Fruit fly (Drosophila melanogaster) whole organism, embryonic: ENCODE measurements around the gene Scamp.

Experiments used
- Abd-B ChIP-seq: fragments of 200-800 bp; sonication (Bioruptor generic); optimal IDR thresholded peaks from 2 replicates; lab custom pipeline; 2018; ENCODE audit warnings: missing biosample characterization, mild to moderate bottlenecking, missing genetic modification characterization, moderate library complexity
- Asciz ChIP-seq: fragments of 200-800 bp; sonication (Bioruptor generic); optimal IDR thresholded peaks from 2 replicates; lab custom pipeline; 2017; ENCODE audit warnings: missing biosample characterization, mild to moderate bottlenecking, missing genetic modification characterization, missing genetic modification reagents
- Blimp-1 ChIP-seq: fragments of 200-800 bp; sonication (Bioruptor generic); optimal IDR thresholded peaks from 3 replicates; lab custom pipeline; 2018; ENCODE audit warnings: missing biosample characterization, missing genetic modification characterization, mild to moderate bottlenecking, moderate library complexity, missing genetic modification reagents
- BtbVII ChIP-seq: fragments of 200-800 bp; sonication (Bioruptor generic); optimal IDR thresholded peaks from 3 replicates; lab custom pipeline; 2017; ENCODE audit warnings: missing biosample characterization, mild to moderate bottlenecking, missing genetic modification characterization
- CG11504 ChIP-seq: fragments of 200-800 bp; sonication (Bioruptor generic); optimal IDR thresholded peaks from 3 replicates; lab custom pipeline; 2019; ENCODE audit warnings: missing biosample characterization, mild to moderate bottlenecking, missing genetic modification characterization, moderate library complexity
- CG13123 ChIP-seq: fragments of 200-800 bp; sonication (Bioruptor generic); optimal IDR thresholded peaks from 2 replicates; lab custom pipeline; 2016; ENCODE audit warnings: missing biosample characterization, missing genetic modification characterization
- CG1603 ChIP-seq: fragments of 200-800 bp; sonication (Bioruptor generic); optimal IDR thresholded peaks from 2 replicates; lab custom pipeline; 2019; ENCODE audit warnings: missing biosample characterization, mild to moderate bottlenecking, missing genetic modification characterization, moderate library complexity
- CG17359 ChIP-seq: fragments of 200-800 bp; sonication (Bioruptor generic); optimal IDR thresholded peaks from 3 replicates; lab custom pipeline; 2018; ENCODE audit warnings: missing biosample characterization, mild to moderate bottlenecking, missing genetic modification characterization, moderate library complexity
- CG17361 ChIP-seq: fragments of 200-800 bp; sonication (Bioruptor generic); IDR thresholded peaks from 3 replicates; pipeline ENCODE4 v1.3.6; 2022; ENCODE audit warnings: missing biosample characterization, missing genetic modification characterization
- CG18262 ChIP-seq: fragments of 200-800 bp; optimal IDR thresholded peaks from 3 replicates; lab custom pipeline; 2019; ENCODE audit warnings: missing biosample characterization, mild to moderate bottlenecking, missing genetic modification characterization, moderate library complexity
- CG2202 ChIP-seq: fragments of 200-800 bp; sonication (Bioruptor generic); optimal IDR thresholded peaks from 2 replicates; lab custom pipeline; 2018; ENCODE audit warnings: missing biosample characterization, mild to moderate bottlenecking, missing genetic modification characterization
- CG2875 ChIP-seq: fragments of 200-800 bp; sonication (Bioruptor generic); optimal IDR thresholded peaks from 2 replicates; lab custom pipeline; 2017; ENCODE audit warnings: missing biosample characterization, mild to moderate bottlenecking, missing genetic modification characterization, missing genetic modification reagents
- CG33557 ChIP-seq: fragments of 200-800 bp; sonication (Bioruptor generic); optimal IDR thresholded peaks from 2 replicates; lab custom pipeline; 2019; ENCODE audit warnings: missing biosample characterization, mild to moderate bottlenecking, missing genetic modification characterization, moderate library complexity
- CG43689 ChIP-seq: fragments of 200-800 bp; sonication (Bioruptor generic); IDR thresholded peaks from 2 replicates; pipeline ENCODE4 v1.3.6; 2022; ENCODE audit warnings: missing biosample characterization, missing genetic modification characterization
- CG6254 ChIP-seq: fragments of 200-800 bp; sonication (Bioruptor generic); optimal IDR thresholded peaks from 3 replicates; lab custom pipeline; 2017; ENCODE audit warnings: mild to moderate bottlenecking, missing biosample characterization, missing genetic modification reagents, missing genetic modification characterization
- CG6813 ChIP-seq: fragments of 200-800 bp; sonication (Bioruptor generic); optimal IDR thresholded peaks from 2 replicates; lab custom pipeline; 2017; ENCODE audit warnings: missing biosample characterization, missing genetic modification characterization, mild to moderate bottlenecking, moderate library complexity, missing genetic modification reagents
- CG7987 ChIP-seq: fragments of 200-800 bp; sonication (Bioruptor generic); optimal IDR thresholded peaks from 2 replicates; lab custom pipeline; 2018; ENCODE audit warnings: missing biosample characterization, mild to moderate bottlenecking, missing genetic modification characterization, moderate library complexity
- CG8290 ChIP-seq, 3 experiments: fragments of 200-800 bp; sonication (Bioruptor generic); optimal IDR thresholded peaks; 2 replicates each; lab custom pipeline; 2016 to 2019; ENCODE audit warnings: missing biosample characterization in 3 of 3, missing genetic modification characterization in 3 of 3, mild to moderate bottlenecking in 2 of 3, moderate library complexity in 1 of 3
- CG8388 ChIP-seq: fragments of 200-800 bp; sonication (Bioruptor generic); optimal IDR thresholded peaks from 2 replicates; lab custom pipeline; 2019; ENCODE audit warnings: missing biosample characterization, mild to moderate bottlenecking, missing genetic modification characterization, moderate library complexity
- CG9215 ChIP-seq: fragments of 200-800 bp; sonication (Bioruptor generic); IDR thresholded peaks from 2 replicates; pipeline ENCODE4 v1.3.6; 2022; ENCODE audit warnings: missing biosample characterization, missing genetic modification characterization
- CG9817 ChIP-seq: fragments of 200-800 bp; sonication (Bioruptor generic); optimal IDR thresholded peaks from 2 replicates; lab custom pipeline; 2018; ENCODE audit warnings: missing biosample characterization, mild to moderate bottlenecking, missing genetic modification characterization, moderate library complexity
- Ets65A ChIP-seq: fragments of 200-800 bp; sonication (Bioruptor generic); peaks from one replicate; lab custom pipeline; 2016; ENCODE audit warnings: missing biosample characterization, missing genetic modification characterization
- Kr ChIP-seq: fragments of 200-800 bp; sonication (Bioruptor generic); optimal IDR thresholded peaks from 2 replicates; lab custom pipeline; 2017; ENCODE audit warnings: missing biosample characterization, mild to moderate bottlenecking, missing genetic modification characterization
- Med ChIP-seq: fragments of 200-800 bp; sonication (Bioruptor generic); peaks from one replicate; lab custom pipeline; 2016; ENCODE audit warnings: missing biosample characterization, missing genetic modification characterization, mild to moderate bottlenecking, inconsistent platforms, moderate library complexity
- Pdp1 ChIP-seq, 2 experiments: fragments of 200-800 bp; sonication (Bioruptor generic); optimal IDR thresholded peaks; 3 replicates each; lab custom pipeline; 2016; ENCODE audit warnings: missing biosample characterization in 2 of 2, missing genetic modification characterization in 2 of 2, mild to moderate bottlenecking in 1 of 2, moderate library complexity in 1 of 2
- Ssrp ChIP-seq: fragments of 200-800 bp; sonication (Bioruptor generic); optimal IDR thresholded peaks from 2 replicates; lab custom pipeline; 2018; ENCODE audit warnings: missing biosample characterization, mild to moderate bottlenecking, missing genetic modification characterization, moderate library complexity
- Xrp1 ChIP-seq: fragments of 200-800 bp; sonication (Bioruptor generic); IDR thresholded peaks from 2 replicates; pipeline ENCODE4 v1.3.6; 2022; ENCODE audit warnings: missing biosample characterization, missing genetic modification characterization
- bigmax ChIP-seq: fragments of 200-800 bp; sonication (Bioruptor generic); optimal IDR thresholded peaks from 2 replicates; lab custom pipeline; 2018; ENCODE audit warnings: missing biosample characterization, mild to moderate bottlenecking, missing genetic modification characterization
- cg ChIP-seq: fragments of 200-800 bp; sonication (Bioruptor generic); optimal IDR thresholded peaks from 3 replicates; lab custom pipeline; 2019; ENCODE audit warnings: missing biosample characterization, mild to moderate bottlenecking, missing genetic modification characterization, moderate library complexity
- chm ChIP-seq: fragments of 200-800 bp; sonication (Bioruptor generic); IDR thresholded peaks from 2 replicates; pipeline ENCODE4 v1.3.6; 2022; ENCODE audit warnings: missing biosample characterization, missing genetic modification characterization
- dati ChIP-seq: fragments of 200-800 bp; sonication (Bioruptor generic); IDR thresholded peaks from 2 replicates; pipeline ENCODE4 v1.3.6; 2022; ENCODE audit warnings: missing biosample characterization, missing genetic modification characterization
- dpn ChIP-seq, 2 experiments: fragments of 200-800 bp; sonication (Bioruptor generic); optimal IDR thresholded peaks; 3 replicates each; lab custom pipeline; 2016; ENCODE audit warnings: missing biosample characterization in 2 of 2, missing genetic modification characterization in 2 of 2
- esg ChIP-seq: fragments of 200-800 bp; sonication (Bioruptor generic); conservative IDR thresholded peaks from 2 replicates; pipeline ENCODE4 v1.3.6; 2022; ENCODE audit warnings: missing biosample characterization, missing genetic modification characterization
- fd64A ChIP-seq: fragments of 200-800 bp; sonication (Bioruptor generic); optimal IDR thresholded peaks from 3 replicates; lab custom pipeline; 2018; ENCODE audit warnings: missing biosample characterization, mild to moderate bottlenecking, missing genetic modification characterization
- ham ChIP-seq: fragments of 200-800 bp; sonication (Bioruptor generic); IDR thresholded peaks from 2 replicates; pipeline ENCODE4 v1.3.6; 2022; ENCODE audit warnings: missing biosample characterization, missing genetic modification characterization
- hkb ChIP-seq, 2 experiments: fragments of 200-800 bp in 1 of 2; fragments of >200 bp in 1 of 2; sonication (Bioruptor generic) in 1 of 2; IDR thresholded peaks in 1 of 2; optimal IDR thresholded peaks in 1 of 2; 2 replicates each; pipeline versions ENCODE4 v1.3.6 to Lab custom; 2017 to 2022; ENCODE audit warnings: missing biosample characterization in 1 of 2, missing genetic modification characterization in 1 of 2
- kni ChIP-seq: fragments of 200-800 bp; sonication (Bioruptor generic); optimal IDR thresholded peaks from 3 replicates; lab custom pipeline; 2017; ENCODE audit warnings: mild to moderate bottlenecking, missing biosample characterization, missing genetic modification reagents, missing genetic modification characterization
- lab ChIP-seq: fragments of 200-800 bp; sonication (Bioruptor generic); optimal IDR thresholded peaks from 3 replicates; lab custom pipeline; 2017; ENCODE audit warnings: missing biosample characterization, missing genetic modification characterization, mild to moderate bottlenecking, moderate library complexity, missing genetic modification reagents
- nmo ChIP-seq: fragments of 200-800 bp; sonication (Bioruptor generic); optimal IDR thresholded peaks from 2 replicates; lab custom pipeline; 2018; ENCODE audit warnings: missing biosample characterization, mild to moderate bottlenecking, missing genetic modification characterization, moderate library complexity
- onecut ChIP-seq: fragments of 200-800 bp; sonication (Bioruptor generic); IDR thresholded peaks from 2 replicates; pipeline ENCODE4 v1.3.6; 2022; ENCODE audit warnings: missing biosample characterization, missing genetic modification characterization
- otp ChIP-seq: fragments of 200-800 bp; sonication (Bioruptor generic); IDR thresholded peaks from 3 replicates; pipeline ENCODE4, ENCODE4 v1.3.6; 2022; ENCODE audit warnings: missing biosample characterization, missing genetic modification characterization
- phol ChIP-seq: fragments of 200-800 bp; sonication (Bioruptor generic); optimal IDR thresholded peaks from 3 replicates; lab custom pipeline; 2018; ENCODE audit warnings: missing biosample characterization, mild to moderate bottlenecking, missing genetic modification characterization, moderate library complexity
- prd ChIP-seq, 3 experiments: fragments of >200 bp in 2 of 3; fragments of 200-800 bp in 1 of 3; sonication (Bioruptor generic) in 1 of 3; optimal IDR thresholded peaks in 2 of 3; IDR thresholded peaks in 1 of 3; 2 replicates in 2 of 3; 3 replicates in 1 of 3; pipeline versions ENCODE4 v1.3.6 to Lab custom; 2017 to 2022; ENCODE audit warnings: missing biosample characterization in 1 of 3, missing genetic modification characterization in 1 of 3
- sc ChIP-seq, 3 experiments: fragments of >200 bp in 2 of 3; fragments of 200-800 bp in 1 of 3; sonication (Bioruptor generic) in 1 of 3; optimal IDR thresholded peaks; 2 replicates in 2 of 3; 3 replicates in 1 of 3; lab custom pipeline; 2017; ENCODE audit warnings: mild to moderate bottlenecking in 1 of 3, missing biosample characterization in 1 of 3, missing genetic modification characterization in 1 of 3, missing genetic modification reagents in 1 of 3
- z ChIP-seq: fragments of 200-800 bp; sonication (Bioruptor generic); IDR thresholded peaks from 3 replicates; pipeline ENCODE4 v1.3.6; 2022; ENCODE audit warnings: missing biosample characterization, missing genetic modification characterization

Gene Scamp

dm6 chrX:15497440-15498271, 48.0 kb upstream of the Scamp start (continued):
- TF ChIP-seq CG1603 (tag; lab: Kevin White, UChicago) (peak; percentile 20), CG9215 (GFP tag; lab: Robert Waterston, UW) (no peak), CG18262 (tag; lab: Kevin White, UChicago) (peak; percentile 32), CG8290 (GFP tag; optimal IDR thresholded peaks at IDR 0.05; lab: Kevin White, UChicago) (no peak), CG8290 (tag; optimal IDR thresholded peaks at IDR 0.05; lab: Kevin White, UChicago) (peak in 1 of 2 experiments; percentile 7), Blimp-1 (peak; percentile 21), dpn (GFP tag; optimal IDR thresholded peaks at IDR 0.05; lab: Kevin White, UChicago) (peak in 1 of 2 experiments; percentile 5), bigmax (GFP tag; lab: Kevin White, UChicago) (peak; percentile 87), BtbVII (peak; percentile 22), Pdp1 (GFP tag; optimal IDR thresholded peaks at IDR 0.05; lab: Kevin White, UChicago) (no peak), hkb (optimal IDR thresholded peaks at IDR 0.05; lab: Kevin White, UChicago) (no peak), hkb (GFP tag; IDR thresholded peaks at IDR 0.05; lab: Robert Waterston, UW) (no peak), CG17359 (tag; lab: Kevin White, UChicago) (peak; percentile 13), CG6254 (GFP tag; lab: Kevin White, UChicago) (peak; percentile 20), CG11504 (tag; lab: Kevin White, UChicago) (peak; percentile 1), CG43689 (GFP tag; lab: Robert Waterston, UW) (no peak), otp (GFP tag; lab: Robert Waterston, UW) (no peak), chm (GFP tag; lab: Robert Waterston, UW) (peak; percentile 11; the same call in 1 of the 2 replicates), kni (GFP tag; lab: Kevin White, UChicago) (peak; percentile 48), Ssrp (tag; lab: Kevin White, UChicago) (no peak), Ets65A (GFP tag; lab: Kevin White, UChicago) (peak; percentile 92), dati (GFP tag; lab: Robert Waterston, UW) (no peak), onecut (GFP tag; lab: Robert Waterston, UW) (0 out of 2 replicates have a peak, but pooled peaks have one; percentile 7), ham (GFP tag; lab: Robert Waterston, UW) (no peak), Asciz (GFP tag; lab: Kevin White, UChicago) (peak; percentile 25), CG8388 (no peak), CG17361 (GFP tag; lab: Robert Waterston, UW) (0 out of 3 replicates have a peak, but pooled peaks have one; percentile 18), nmo (peak; percentile 28), Abd-B (no peak), fd64A (GFP tag; lab: Kevin White, UChicago) (peak; percentile 29), cg (GFP tag; lab: Kevin White, UChicago) (peak; percentile 52), CG7987 (GFP tag; lab: Kevin White, UChicago) (no peak), CG2875 (peak; percentile 55), Kr (peak; percentile 4), CG9817 (tag; lab: Kevin White, UChicago) (no peak), z (GFP tag; lab: Robert Waterston, UW) (no peak), CG33557 (GFP tag; lab: Kevin White, UChicago) (peak; percentile 33), Xrp1 (GFP tag; lab: Robert Waterston, UW) (0 out of 2 replicates have a peak, but pooled peaks have one; percentile 19), esg (no peak), CG6813 (GFP tag; lab: Kevin White, UChicago) (peak; percentile 67), Med (GFP tag; lab: Kevin White, UChicago) (peak; percentile 71), sc (optimal IDR thresholded peaks at IDR 0.05; lab: Kevin White, UChicago) (no peak), sc (GFP tag; optimal IDR thresholded peaks at IDR 0.05; lab: Kevin White, UChicago) (no peak), CG13123 (GFP tag; lab: Kevin White, UChicago) (no peak), prd (optimal IDR thresholded peaks at IDR 0.05; lab: Kevin White, UChicago) (no peak), prd (GFP tag; IDR thresholded peaks at IDR 0.05; lab: Robert Waterston, UW) (peak; percentile 47; the same call in 1 of the 3 replicates), phol (tag; lab: Kevin White, UChicago) (peak; percentile 8), lab (GFP tag; lab: Kevin White, UChicago) (peak; percentile 24), CG2202 (peak; percentile 51)
